Fruit fly (Drosophila melanogaster) whole organism, embryonic: ENCODE results near the gene Ptp36E.
A peak's percentile ranks its signal among the peaks of the same experiment; 100 is the strongest.

ENCODE experiments used
- ATbp ChIP-seq: fragments of 200-800 bp; sonication (Bioruptor generic); optimal IDR thresholded peaks from 2 replicates; lab custom pipeline; 2017; ENCODE audit warnings: missing biosample characterization, mild to moderate bottlenecking, missing genetic modification characterization, missing genetic modification reagents
- Adf1 ChIP-seq: fragments of 200-800 bp; sonication (Bioruptor generic); IDR thresholded peaks from 2 replicates; pipeline ENCODE4 v1.3.6; 2022; ENCODE audit warnings: missing biosample characterization, missing genetic modification characterization
- Antp ChIP-seq: fragments of 200-800 bp; sonication (Bioruptor generic); optimal IDR thresholded peaks from 3 replicates; lab custom pipeline; 2016; ENCODE audit warnings: missing biosample characterization, missing genetic modification characterization
- CG10431 ChIP-seq: fragments of 200-800 bp; sonication (Bioruptor generic); optimal IDR thresholded peaks from 3 replicates; lab custom pipeline; 2018; ENCODE audit warnings: missing biosample characterization, mild to moderate bottlenecking, missing genetic modification characterization
- CG13296 ChIP-seq: fragments of 200-800 bp; sonication (Bioruptor generic); optimal IDR thresholded peaks from 3 replicates; lab custom pipeline; 2018; ENCODE audit warnings: missing biosample characterization, mild to moderate bottlenecking, missing genetic modification characterization
- CG13894 ChIP-seq: fragments of 200-800 bp; sonication (Bioruptor generic); optimal IDR thresholded peaks from 3 replicates; lab custom pipeline; 2018; ENCODE audit warnings: missing biosample characterization, mild to moderate bottlenecking, missing genetic modification characterization, moderate library complexity
- CG17359 ChIP-seq: fragments of 200-800 bp; sonication (Bioruptor generic); optimal IDR thresholded peaks from 3 replicates; lab custom pipeline; 2018; ENCODE audit warnings: missing biosample characterization, mild to moderate bottlenecking, missing genetic modification characterization, moderate library complexity
- CG2202 ChIP-seq: fragments of 200-800 bp; sonication (Bioruptor generic); optimal IDR thresholded peaks from 2 replicates; lab custom pipeline; 2018; ENCODE audit warnings: missing biosample characterization, mild to moderate bottlenecking, missing genetic modification characterization
- CG2678 ChIP-seq: fragments of 200-800 bp; sonication (Bioruptor generic); optimal IDR thresholded peaks from 3 replicates; lab custom pipeline; 2019; ENCODE audit warnings: missing biosample characterization, mild to moderate bottlenecking, missing genetic modification characterization, moderate library complexity
- CG2889 ChIP-seq: fragments of 200-800 bp; sonication (Bioruptor generic); IDR thresholded peaks from 3 replicates; pipeline ENCODE4 v1.3.6; 2022; ENCODE audit warnings: missing biosample characterization, missing genetic modification characterization
- CG3838 ChIP-seq: fragments of 200-800 bp; sonication (Bioruptor generic); optimal IDR thresholded peaks from 3 replicates; lab custom pipeline; 2016; ENCODE audit warnings: missing biosample characterization, missing genetic modification characterization
- CG4328 ChIP-seq: fragments of 200-800 bp; sonication (Bioruptor generic); optimal IDR thresholded peaks from 3 replicates; lab custom pipeline; 2017; ENCODE audit warnings: missing biosample characterization, missing genetic modification reagents, missing genetic modification characterization
- CG4404 ChIP-seq: fragments of 200-800 bp; sonication (Bioruptor generic); IDR thresholded peaks from 2 replicates; pipeline ENCODE4 v1.3.6; 2022; ENCODE audit warnings: missing biosample characterization, missing genetic modification characterization
- CG6175 ChIP-seq: fragments of 200-800 bp; sonication (Bioruptor generic); IDR thresholded peaks from 3 replicates; pipeline ENCODE4 v1.3.6; 2022; ENCODE audit warnings: missing biosample characterization, missing genetic modification characterization
- CG7928 ChIP-seq: fragments of 200-800 bp; sonication (Bioruptor generic); optimal IDR thresholded peaks from 2 replicates; lab custom pipeline; 2017; ENCODE audit warnings: missing biosample characterization, mild to moderate bottlenecking, missing genetic modification characterization
- CG9437 ChIP-seq: fragments of 200-800 bp; sonication (Bioruptor generic); optimal IDR thresholded peaks from 2 replicates; lab custom pipeline; 2018; ENCODE audit warnings: missing biosample characterization, mild to moderate bottlenecking, missing genetic modification characterization
- Chrac-16 ChIP-seq: fragments of 200-800 bp; sonication (Bioruptor generic); optimal IDR thresholded peaks from 3 replicates; lab custom pipeline; 2016; ENCODE audit warnings: missing biosample characterization, missing genetic modification characterization
- D19A ChIP-seq: fragments of 200-800 bp; optimal IDR thresholded peaks from 3 replicates; lab custom pipeline; 2019; ENCODE audit warnings: missing biosample characterization, mild to moderate bottlenecking, missing genetic modification characterization, moderate library complexity
- D19B ChIP-seq: fragments of 200-800 bp; sonication (Bioruptor generic); optimal IDR thresholded peaks from 2 replicates; lab custom pipeline; 2017; ENCODE audit warnings: missing biosample characterization, mild to moderate bottlenecking, missing genetic modification characterization
- Dp ChIP-seq: fragments of 200-800 bp; sonication (Bioruptor generic); optimal IDR thresholded peaks from 2 replicates; lab custom pipeline; 2018; ENCODE audit warnings: missing biosample characterization, mild to moderate bottlenecking, missing genetic modification characterization, moderate library complexity
- GATAe ChIP-seq: fragments of 200-800 bp; sonication (Bioruptor generic); conservative IDR thresholded peaks from 2 replicates; pipeline ENCODE4 v1.3.6; 2022; ENCODE audit warnings: missing biosample characterization, missing genetic modification characterization
- HLH54F ChIP-seq: fragments of 200-800 bp; sonication (Bioruptor generic); optimal IDR thresholded peaks from 3 replicates; lab custom pipeline; 2016; ENCODE audit warnings: missing biosample characterization, missing genetic modification characterization
- Hey ChIP-seq: fragments of 200-800 bp; sonication (Bioruptor generic); optimal IDR thresholded peaks from 3 replicates; lab custom pipeline; 2018; ENCODE audit warnings: missing biosample characterization, mild to moderate bottlenecking, missing genetic modification characterization
- Kr ChIP-seq: fragments of 200-800 bp; sonication (Bioruptor generic); optimal IDR thresholded peaks from 2 replicates; lab custom pipeline; 2017; ENCODE audit warnings: missing biosample characterization, mild to moderate bottlenecking, missing genetic modification characterization
- MTF-1 ChIP-seq: fragments of 200-800 bp; sonication (Bioruptor generic); optimal IDR thresholded peaks from 2 replicates; lab custom pipeline; 2018; ENCODE audit warnings: missing biosample characterization, mild to moderate bottlenecking, missing genetic modification characterization, borderline replicate concordance
- Max ChIP-seq: fragments of 200-800 bp; sonication (Bioruptor generic); optimal IDR thresholded peaks from 2 replicates; lab custom pipeline; 2016; ENCODE audit warnings: missing biosample characterization, mild to moderate bottlenecking, missing genetic modification characterization
- NfI ChIP-seq: fragments of 200-800 bp; sonication (Bioruptor generic); optimal IDR thresholded peaks from 3 replicates; lab custom pipeline; 2018; ENCODE audit warnings: missing biosample characterization, mild to moderate bottlenecking, missing genetic modification characterization, moderate library complexity
- Pdp1 ChIP-seq, 2 experiments: fragments of 200-800 bp; sonication (Bioruptor generic); optimal IDR thresholded peaks; 3 replicates each; lab custom pipeline; 2016; ENCODE audit warnings: missing biosample characterization in 2 of 2, missing genetic modification characterization in 2 of 2, mild to moderate bottlenecking in 1 of 2, moderate library complexity in 1 of 2
- Six4 ChIP-seq: fragments of 200-800 bp; sonication (Bioruptor generic); optimal IDR thresholded peaks from 2 replicates; lab custom pipeline; 2016; ENCODE audit warnings: missing biosample characterization, missing genetic modification characterization
- Sry-β ChIP-seq: fragments of 200-800 bp; sonication (Bioruptor generic); optimal IDR thresholded peaks from 2 replicates; lab custom pipeline; 2018; ENCODE audit warnings: missing biosample characterization, mild to moderate bottlenecking, missing genetic modification characterization, moderate library complexity
- Stat92E ChIP-seq, 3 experiments: fragments of >200 bp in 2 of 3; fragments of 200-800 bp in 1 of 3; sonication (Bioruptor generic) in 1 of 3; optimal IDR thresholded peaks; 2 replicates each; lab custom pipeline; 2017 to 2019; ENCODE audit warnings: missing biosample characterization in 3 of 3, missing genetic modification characterization in 3 of 3, mild to moderate bottlenecking in 1 of 3, moderate library complexity in 1 of 3
- Trl ChIP-seq, 3 experiments: fragments of >200 bp in 2 of 3; fragments of 200-800 bp in 1 of 3; sonication (Bioruptor generic) in 1 of 3; optimal IDR thresholded peaks; 2 replicates in 1 of 3; 3 replicates in 2 of 3; lab custom pipeline; 2016 to 2017; ENCODE audit warnings: missing biosample characterization in 1 of 3, missing genetic modification characterization in 1 of 3
- Vsx1 ChIP-seq: fragments of 200-800 bp; sonication (Bioruptor generic); optimal IDR thresholded peaks from 2 replicates; lab custom pipeline; 2017; ENCODE audit warnings: missing biosample characterization, mild to moderate bottlenecking, missing genetic modification characterization, missing genetic modification reagents
- bsh ChIP-seq, 2 experiments: fragments of 200-800 bp; sonication (Bioruptor generic); optimal IDR thresholded peaks; 2 replicates each; lab custom pipeline; 2017 to 2018; ENCODE audit warnings: mild to moderate bottlenecking in 2 of 2, missing biosample characterization in 2 of 2, missing genetic modification characterization in 2 of 2, moderate library complexity in 1 of 2
- btn ChIP-seq: fragments of 200-800 bp; sonication (Bioruptor generic); optimal IDR thresholded peaks from 2 replicates; lab custom pipeline; 2016; ENCODE audit warnings: missing biosample characterization, missing genetic modification characterization
- chn ChIP-seq: fragments of 200-800 bp; sonication (Bioruptor generic); optimal IDR thresholded peaks from 2 replicates; lab custom pipeline; 2016; ENCODE audit warnings: missing biosample characterization, missing genetic modification characterization
- crp ChIP-seq, 2 experiments: fragments of 200-800 bp; sonication (Bioruptor generic); optimal IDR thresholded peaks; 2 replicates in 1 of 2; 3 replicates in 1 of 2; lab custom pipeline; 2017; ENCODE audit warnings: missing biosample characterization in 2 of 2, missing genetic modification characterization in 2 of 2, mild to moderate bottlenecking in 1 of 2, moderate library complexity in 1 of 2
- dati ChIP-seq: fragments of 200-800 bp; sonication (Bioruptor generic); IDR thresholded peaks from 2 replicates; pipeline ENCODE4 v1.3.6; 2022; ENCODE audit warnings: missing biosample characterization, missing genetic modification characterization
- dm ChIP-seq: fragments of 200-800 bp; sonication (Bioruptor generic); optimal IDR thresholded peaks from 3 replicates; lab custom pipeline; 2016; ENCODE audit warnings: missing biosample characterization, missing genetic modification characterization
- ems ChIP-seq: fragments of 200-800 bp; sonication (Bioruptor generic); optimal IDR thresholded peaks from 3 replicates; lab custom pipeline; 2016; ENCODE audit warnings: missing biosample characterization, missing genetic modification characterization
- her ChIP-seq: fragments of 200-800 bp; sonication (Bioruptor generic); optimal IDR thresholded peaks from 2 replicates; lab custom pipeline; 2016; ENCODE audit warnings: missing biosample characterization, missing genetic modification characterization
- ind ChIP-seq: fragments of 200-800 bp; sonication (Bioruptor generic); optimal IDR thresholded peaks from 3 replicates; lab custom pipeline; 2016; ENCODE audit warnings: missing biosample characterization, missing genetic modification characterization
- mirr ChIP-seq: fragments of 200-800 bp; sonication (Bioruptor generic); optimal IDR thresholded peaks from 3 replicates; lab custom pipeline; 2018; ENCODE audit warnings: missing biosample characterization, mild to moderate bottlenecking, missing genetic modification characterization
- pnt ChIP-seq: fragments of 200-800 bp; sonication (Bioruptor generic); optimal IDR thresholded peaks from 3 replicates; lab custom pipeline; 2016; ENCODE audit warnings: missing biosample characterization, missing genetic modification characterization
- prd ChIP-seq, 3 experiments: fragments of >200 bp in 2 of 3; fragments of 200-800 bp in 1 of 3; sonication (Bioruptor generic) in 1 of 3; optimal IDR thresholded peaks in 2 of 3; IDR thresholded peaks in 1 of 3; 2 replicates in 2 of 3; 3 replicates in 1 of 3; pipeline versions ENCODE4 v1.3.6 to Lab custom; 2017 to 2022; ENCODE audit warnings: missing biosample characterization in 1 of 3, missing genetic modification characterization in 1 of 3
- pum ChIP-seq: fragments of 200-800 bp; sonication (Bioruptor generic); optimal IDR thresholded peaks from 2 replicates; lab custom pipeline; 2016; ENCODE audit warnings: missing biosample characterization, missing genetic modification characterization
- slp2 ChIP-seq: fragments of 200-800 bp; sonication (Bioruptor generic); optimal IDR thresholded peaks from 2 replicates; lab custom pipeline; 2016; ENCODE audit warnings: missing biosample characterization, missing genetic modification characterization
- wek ChIP-seq: fragments of 200-800 bp; sonication (Bioruptor generic); optimal IDR thresholded peaks from 3 replicates; lab custom pipeline; 2018; ENCODE audit warnings: missing biosample characterization, mild to moderate bottlenecking, missing genetic modification characterization, moderate library complexity
- yki ChIP-seq: fragments of >200 bp; optimal IDR thresholded peaks from 3 replicates; lab custom pipeline; 2018

Gene Ptp36E

DNA sequence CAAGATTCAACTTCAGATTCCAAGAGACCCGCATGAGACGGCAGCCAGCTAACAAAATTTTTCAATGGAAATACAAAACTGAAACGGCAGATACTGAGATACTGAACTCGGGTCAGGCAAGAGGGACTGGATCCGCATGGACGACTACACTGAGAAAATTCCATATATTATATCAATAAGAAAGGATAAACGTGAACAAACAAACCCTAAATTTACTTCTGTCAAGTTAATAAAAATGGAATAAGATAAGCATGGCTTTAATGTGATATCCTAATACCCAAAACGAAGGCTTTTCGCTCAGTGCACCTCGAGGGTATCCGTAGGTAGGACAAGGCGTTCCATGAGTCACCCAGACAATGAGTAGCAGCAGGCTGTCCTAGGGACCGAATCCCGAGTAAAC lies 39.6 kb downstream of the Ptp36E start (continued):
- TF ChIP-seq Trl (optimal IDR thresholded peaks at IDR 0.05; lab: Kevin White, UChicago) = no peak
- TF ChIP-seq Trl (GFP tag; optimal IDR thresholded peaks at IDR 0.05; lab: Kevin White, UChicago) = peak; percentile 88
- peak; percentile 65 for TF ChIP-seq NfI
- TF ChIP-seq CG6175 (GFP tag; lab: Robert Waterston, UW) = peak; percentile 33; the same call in 1 of the 3 replicates
- TF ChIP-seq CG17359 (tag; lab: Kevin White, UChicago) = peak; percentile 76
- TF ChIP-seq her (GFP tag; lab: Kevin White, UChicago) = peak; percentile 79
- peak; percentile 83 for TF ChIP-seq dm (GFP tag; lab: Kevin White, UChicago)
- peak; percentile 83 for TF ChIP-seq chn (GFP tag; lab: Kevin White, UChicago)
- TF ChIP-seq pum (GFP tag; lab: Kevin White, UChicago) = peak; percentile 86
- TF ChIP-seq Six4 = peak; percentile 84
- peak; percentile 47; the same call in 1 of the 2 replicates for TF ChIP-seq dati (GFP tag; lab: Robert Waterston, UW)
- TF ChIP-seq MTF-1 = peak; percentile 73
- peak; percentile 41 for TF ChIP-seq ATbp (GFP tag; lab: Kevin White, UChicago)
- peak in 1 of 3 experiments; percentile 86 for TF ChIP-seq Stat92E (GFP tag; optimal IDR thresholded peaks at IDR 0.05; lab: Kevin White, UChicago)
- peak; percentile 86 for TF ChIP-seq Kr (GFP tag; lab: Kevin White, UChicago)
- peak; percentile 43 for TF ChIP-seq CG13894 (tag; lab: Kevin White, UChicago)
- peak; percentile 12; the same call in 1 of the 2 replicates for TF ChIP-seq Adf1 (GFP tag; lab: Robert Waterston, UW)
- no peak for TF ChIP-seq Hey (tag; lab: Kevin White, UChicago)
- peak; percentile 42 for TF ChIP-seq CG9437
- TF ChIP-seq bsh (GFP tag; optimal IDR thresholded peaks at IDR 0.05; lab: Kevin White, UChicago) = peak; percentile 54 to 79
- peak; percentile 71; the same call in 2 of the 3 replicates for TF ChIP-seq CG2889 (GFP tag; lab: Robert Waterston, UW)
- TF ChIP-seq prd (optimal IDR thresholded peaks at IDR 0.05; lab: Kevin White, UChicago) = no peak
- TF ChIP-seq prd (GFP tag; IDR thresholded peaks at IDR 0.05; lab: Robert Waterston, UW) = peak; percentile 97
- peak; percentile 15 for TF ChIP-seq CG7928
- TF ChIP-seq CG13296 (GFP tag; lab: Kevin White, UChicago) = peak; percentile 3
- TF ChIP-seq GATAe (GFP tag; lab: Robert Waterston, UW) = no peak
- peak; percentile 80 for TF ChIP-seq Max (GFP tag; lab: Kevin White, UChicago)
- peak; percentile 81 for TF ChIP-seq HLH54F (GFP tag; lab: Kevin White, UChicago)
- no peak for TF ChIP-seq Dp (GFP tag; lab: Kevin White, UChicago)
- TF ChIP-seq CG10431 (GFP tag; lab: Kevin White, UChicago) = no peak
- TF ChIP-seq btn (GFP tag; lab: Kevin White, UChicago) = peak; percentile 56
- TF ChIP-seq Pdp1 (GFP tag; optimal IDR thresholded peaks at IDR 0.05; lab: Kevin White, UChicago) = peak; percentile 84 to 86
- TF ChIP-seq slp2 (GFP tag; lab: Kevin White, UChicago) = peak; percentile 76
- TF ChIP-seq yki (lab: Kevin White, UChicago) = no peak
- no peak for TF ChIP-seq Sry-β
- TF ChIP-seq mirr (GFP tag; lab: Kevin White, UChicago) = no peak
- TF ChIP-seq Vsx1 (GFP tag; lab: Kevin White, UChicago) = peak; percentile 76
- peak; percentile 46 for TF ChIP-seq wek (GFP tag; lab: Kevin White, UChicago)
- TF ChIP-seq CG4328 (GFP tag; lab: Kevin White, UChicago) = no peak
- peak; percentile 62 for TF ChIP-seq D19B (GFP tag; lab: Kevin White, UChicago)
- TF ChIP-seq Chrac-16 (GFP tag; lab: Kevin White, UChicago) = peak; percentile 91
- peak; percentile 84 for TF ChIP-seq Antp
- TF ChIP-seq pnt = peak; percentile 87
- peak; percentile 79 for TF ChIP-seq CG2678 (tag; lab: Kevin White, UChicago)
- TF ChIP-seq crp (GFP tag; optimal IDR thresholded peaks at IDR 0.05; lab: Kevin White, UChicago) = peak in 1 of 2 experiments; percentile 35
- TF ChIP-seq CG4404 (GFP tag; lab: Robert Waterston, UW) = peak; percentile 98
- TF ChIP-seq CG2202 (tag; lab: Kevin White, UChicago) = peak; percentile 82
- peak; percentile 51 for TF ChIP-seq CG3838 (GFP tag; lab: Kevin White, UChicago)
- TF ChIP-seq D19A (tag; lab: Kevin White, UChicago) = peak; percentile 85
- TF ChIP-seq ind (GFP tag; lab: Kevin White, UChicago) = peak; percentile 77
- TF ChIP-seq ems (GFP tag; lab: Kevin White, UChicago) = peak; percentile 83
